Worm (Caenorhabditis elegans): ENCODE measurements around the gene fbxb-11.

DNA sequence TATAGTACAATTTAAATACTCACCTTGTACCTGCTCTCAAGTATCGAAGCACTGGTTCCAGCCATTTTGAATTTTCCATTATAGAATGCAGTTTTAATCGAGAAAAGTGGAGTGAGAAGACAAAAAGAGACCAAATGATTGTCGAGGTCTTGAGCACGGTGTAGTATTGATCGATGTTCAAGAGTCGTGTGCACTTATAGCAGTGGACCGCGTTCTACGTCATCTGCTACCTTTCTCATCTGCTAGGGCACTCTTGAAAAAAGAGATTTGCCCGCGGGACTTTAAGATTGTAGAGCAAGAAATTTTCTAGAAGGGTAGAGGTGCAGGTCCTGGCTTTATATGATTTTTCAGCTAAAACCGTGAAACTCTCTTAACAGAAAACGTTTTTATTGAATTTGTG lies 31.6 kb upstream of the fbxb-11 start, which contains the start of gene fbxc-21:
- TF ChIP-seq unc-86 (tag; optimal IDR thresholded peaks at IDR 0.05) (no peak), lsy-2 (tag; optimal IDR thresholded peaks at IDR 0.05) (no peak), skn-1 (tag; optimal IDR thresholded peaks at IDR 0.05) (no peak), mep-1 (tag; optimal IDR thresholded peaks at IDR 0.05) (no peak), pag-3 (tag; optimal IDR thresholded peaks at IDR 0.05; ENCODE audit: borderline replicate concordance, insufficient read depth) (no peak), sox-4 (tag; optimal IDR thresholded peaks at IDR 0.05) (no peak), fkh-8 (tag; optimal IDR thresholded peaks at IDR 0.05) (no peak), dpl-1 (GFP tag; optimal IDR thresholded peaks at IDR 0.05) (no peak), snpc-4 (tag; optimal IDR thresholded peaks at IDR 0.05) (no peak), irx-1 (tag; optimal IDR thresholded peaks at IDR 0.05) (no peak), pqm-1 (tag; optimal IDR thresholded peaks at IDR 0.05) (no peak), nhr-237 (tag; optimal IDR thresholded peaks at IDR 0.05) (no peak)
